Fruit fly (Drosophila melanogaster): Measurements from ENCODE around the gene Gpdh1.

Gene Gpdh1

dm6 chr2L:5943229-5944078, at the start of gene Gpdh1, which contains the start of gene Sfp26Ad:
Gene Gpdh1 (plus strand): TSS chr2L:5943643.
Gene Sfp26Ad (minus strand): TSS chr2L:5943304.
- TF ChIP-seq psq (optimal IDR thresholded peaks at IDR 0.05) = no peak
- TF ChIP-seq h (optimal IDR thresholded peaks at IDR 0.05) = no peak
- TF ChIP-seq ttk (optimal IDR thresholded peaks at IDR 0.05) = no peak
- no peak for TF ChIP-seq Sin3A (optimal IDR thresholded peaks at IDR 0.05)
- no peak for TF ChIP-seq Myc (optimal IDR thresholded peaks at IDR 0.05)
- no peak for TF ChIP-seq insv (optimal IDR thresholded peaks at IDR 0.05)

- TF ChIP-seq ttk (optimal IDR thresholded peaks at IDR 0.05) = no peak
- TF ChIP-seq psq (optimal IDR thresholded peaks at IDR 0.05) = no peak
- no peak for TF ChIP-seq Sin3A (optimal IDR thresholded peaks at IDR 0.05)
- no peak for TF ChIP-seq Myc (optimal IDR thresholded peaks at IDR 0.05)
- TF ChIP-seq h (optimal IDR thresholded peaks at IDR 0.05) = no peak
- TF ChIP-seq insv (optimal IDR thresholded peaks at IDR 0.05) = no peak
Measured at dm6 chr2L:5893796-5894195, 49.6 kb upstream of the Gpdh1 start, which contains the start of gene Acp26Aa. Gene Acp26Aa (minus strand): TSS chr2L:5893896.

- no peak for TF ChIP-seq psq (optimal IDR thresholded peaks at IDR 0.05)
- TF ChIP-seq Sin3A (optimal IDR thresholded peaks at IDR 0.05) = no peak
- TF ChIP-seq Myc (optimal IDR thresholded peaks at IDR 0.05) = no peak
- no peak for TF ChIP-seq h (optimal IDR thresholded peaks at IDR 0.05)
- TF ChIP-seq insv (optimal IDR thresholded peaks at IDR 0.05) = no peak
- no peak for TF ChIP-seq ttk (optimal IDR thresholded peaks at IDR 0.05)
Measured at dm6 chr2L:5894533-5894932, 48.9 kb upstream of the Gpdh1 start.

dm6 chr2L:5899170-5899708, 44.2 kb upstream of the Gpdh1 start:
- no peak for TF ChIP-seq ttk (optimal IDR thresholded peaks at IDR 0.05)
- no peak for TF ChIP-seq Myc (optimal IDR thresholded peaks at IDR 0.05)
- no peak for TF ChIP-seq Sin3A (optimal IDR thresholded peaks at IDR 0.05)
- TF ChIP-seq insv (optimal IDR thresholded peaks at IDR 0.05) = no peak
- TF ChIP-seq h (optimal IDR thresholded peaks at IDR 0.05) = no peak
- TF ChIP-seq psq (optimal IDR thresholded peaks at IDR 0.05) = no peak

- TF ChIP-seq insv (optimal IDR thresholded peaks at IDR 0.05) (no peak), Sin3A (optimal IDR thresholded peaks at IDR 0.05) (no peak), h (optimal IDR thresholded peaks at IDR 0.05) (no peak), Myc (optimal IDR thresholded peaks at IDR 0.05) (no peak), ttk (optimal IDR thresholded peaks at IDR 0.05) (no peak), psq (optimal IDR thresholded peaks at IDR 0.05) (no peak)
Measured at dm6 chr2L:5901553-5901952, 41.9 kb upstream of the Gpdh1 start.

dm6 chr2L:5902898-5903297, 40.5 kb upstream of the Gpdh1 start:
- no peak for TF ChIP-seq Myc (optimal IDR thresholded peaks at IDR 0.05)
- TF ChIP-seq ttk (optimal IDR thresholded peaks at IDR 0.05) = no peak
- TF ChIP-seq psq (optimal IDR thresholded peaks at IDR 0.05) = no peak
- TF ChIP-seq insv (optimal IDR thresholded peaks at IDR 0.05) = no peak
- no peak for TF ChIP-seq Sin3A (optimal IDR thresholded peaks at IDR 0.05)
- no peak for TF ChIP-seq h (optimal IDR thresholded peaks at IDR 0.05)

dm6 chr2L:5904585-5904984, 38.9 kb upstream of the Gpdh1 start, which contains the start of gene CG9021:
Gene CG9021 (minus strand): TSS chr2L:5904689.
- TF ChIP-seq Myc (optimal IDR thresholded peaks at IDR 0.05) = no peak
- TF ChIP-seq insv (optimal IDR thresholded peaks at IDR 0.05) = no peak
- no peak for TF ChIP-seq Sin3A (optimal IDR thresholded peaks at IDR 0.05)
- no peak for TF ChIP-seq h (optimal IDR thresholded peaks at IDR 0.05)
- TF ChIP-seq ttk (optimal IDR thresholded peaks at IDR 0.05) = no peak
- no peak for TF ChIP-seq psq (optimal IDR thresholded peaks at IDR 0.05)

dm6 chr2L:5906893-5907850, 36.3 kb upstream of the Gpdh1 start, which contains the start of gene bchs:
Gene bchs (plus strand): TSS chr2L:5907169.
- no peak for TF ChIP-seq h (optimal IDR thresholded peaks at IDR 0.05)
- no peak for TF ChIP-seq Sin3A (optimal IDR thresholded peaks at IDR 0.05)
- no peak for TF ChIP-seq insv (optimal IDR thresholded peaks at IDR 0.05)
- TF ChIP-seq psq (optimal IDR thresholded peaks at IDR 0.05) = no peak
- no peak for TF ChIP-seq ttk (optimal IDR thresholded peaks at IDR 0.05)
- TF ChIP-seq Myc (optimal IDR thresholded peaks at IDR 0.05) = no peak

- no peak for TF ChIP-seq ttk (optimal IDR thresholded peaks at IDR 0.05)
- TF ChIP-seq insv (optimal IDR thresholded peaks at IDR 0.05) = no peak
- TF ChIP-seq Sin3A (optimal IDR thresholded peaks at IDR 0.05) = no peak
- no peak for TF ChIP-seq h (optimal IDR thresholded peaks at IDR 0.05)
- no peak for TF ChIP-seq psq (optimal IDR thresholded peaks at IDR 0.05)
- TF ChIP-seq Myc (optimal IDR thresholded peaks at IDR 0.05) = no peak
Measured at dm6 chr2L:5910189-5910588, 33.3 kb upstream of the Gpdh1 start, which contains the start of gene CG14000. Gene CG14000 (minus strand): TSS chr2L:5910289.

dm6 chr2L:5923603-5924138, 19.8 kb upstream of the Gpdh1 start, which contains the start of gene CG9016:
Gene CG9016 (minus strand): TSS chr2L:5923653.
- TF ChIP-seq h (optimal IDR thresholded peaks at IDR 0.05) = no peak
- TF ChIP-seq ttk (optimal IDR thresholded peaks at IDR 0.05) = no peak
- no peak for TF ChIP-seq insv (optimal IDR thresholded peaks at IDR 0.05)
- TF ChIP-seq Sin3A (optimal IDR thresholded peaks at IDR 0.05) = no peak
- no peak for TF ChIP-seq psq (optimal IDR thresholded peaks at IDR 0.05)
- TF ChIP-seq Myc (optimal IDR thresholded peaks at IDR 0.05) = no peak

dm6 chr2L:5925164-5925563, 18.3 kb upstream of the Gpdh1 start:
- TF ChIP-seq ttk (optimal IDR thresholded peaks at IDR 0.05) (no peak), h (optimal IDR thresholded peaks at IDR 0.05) (no peak), psq (optimal IDR thresholded peaks at IDR 0.05) (no peak), insv (optimal IDR thresholded peaks at IDR 0.05) (no peak), Sin3A (optimal IDR thresholded peaks at IDR 0.05) (no peak), Myc (optimal IDR thresholded peaks at IDR 0.05) (no peak)
